Worm (Caenorhabditis elegans): ENCODE measurements around the gene Y55B1AR.2.

DNA sequence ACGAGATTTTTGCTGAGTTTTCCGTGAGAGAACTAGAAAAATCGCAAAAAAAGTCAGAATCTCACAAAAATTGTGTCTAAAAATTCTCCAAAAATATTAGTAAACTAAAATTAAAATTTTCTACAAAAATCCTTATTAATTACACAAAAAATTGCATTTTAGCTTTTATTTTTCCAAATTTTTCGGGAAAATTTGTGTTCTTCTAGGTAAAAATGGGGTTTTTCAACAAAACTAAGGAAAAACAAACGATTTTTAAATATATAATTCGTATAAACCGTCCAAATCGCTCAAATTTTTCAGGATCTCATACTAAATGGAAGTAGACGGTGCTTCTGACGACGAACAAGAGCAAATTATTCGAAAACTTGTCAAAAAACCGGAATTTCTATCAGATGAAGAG, 43.2 kb upstream of the Y55B1AR.2 start, which contains the start of gene W06E11.1:
- TF ChIP-seq ceh-82 (tag; optimal IDR thresholded peaks at IDR 0.05) (no peak), nhr-11 (tag; optimal IDR thresholded peaks at IDR 0.05) (no peak), lsy-2 (tag; optimal IDR thresholded peaks at IDR 0.05) (no peak), pax-3 (tag; optimal IDR thresholded peaks at IDR 0.05) (no peak), unc-62 (GFP tag; optimal IDR thresholded peaks at IDR 0.05) (no peak), aha-1 (tag; optimal IDR thresholded peaks at IDR 0.05) (no peak)

All from whole organism, L1 larva.